Worm (Caenorhabditis elegans) whole organism, early embryonic: ENCODE measurements around the gene F59E11.2.

Experiments
- B0310.2 ChIP-seq: sonication (generic microtip); optimal IDR thresholded peaks from 2 replicates; lab custom pipeline; 2016; ENCODE audit warnings: mild to moderate bottlenecking, missing genetic modification characterization, missing compliant biosample characterization
- ama-1 ChIP-seq: fragments of 150-350 bp; optimal IDR thresholded peaks from 2 replicates; lab custom pipeline; 2014
- ceh-36 ChIP-seq: sonication (generic microtip); optimal IDR thresholded peaks from 2 replicates; lab custom pipeline; 2016; ENCODE audit warnings: missing genetic modification characterization, inconsistent platforms, missing compliant biosample characterization
- tbx-11 ChIP-seq: fragments of 200-800 bp; sonication (Bioruptor generic); IDR thresholded peaks from 2 replicates; pipeline ENCODE4 v1.3.6; 2022; ENCODE audit warnings: missing genetic modification characterization, missing compliant biosample characterization
- tbx-37 ChIP-seq: fragments of 200-800 bp; sonication (Bioruptor generic); conservative IDR thresholded peaks from 2 replicates; pipeline ENCODE4 v1.3.6; 2022; ENCODE audit warnings: missing genetic modification reagents, missing genetic modification characterization, missing compliant biosample characterization

DNA sequence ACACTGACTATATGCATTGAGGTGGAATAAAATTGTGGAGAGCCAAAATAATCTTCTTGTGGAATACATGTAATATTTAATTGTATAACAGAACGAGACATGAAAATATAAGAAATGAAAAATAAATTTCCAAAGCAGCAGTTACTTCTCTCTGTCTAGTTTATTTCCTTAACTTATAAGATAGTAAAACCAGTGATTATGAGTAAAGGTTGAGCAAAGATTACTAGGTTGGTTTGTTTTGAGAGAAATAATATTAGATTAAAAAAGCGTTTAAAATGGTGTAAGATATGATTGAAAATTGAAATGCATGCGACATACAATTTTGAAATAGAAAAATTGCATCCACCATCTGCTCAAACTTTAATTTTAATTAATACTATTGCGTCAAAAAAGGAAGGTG, 12.5 kb downstream of the F59E11.2 start, which contains the start of gene srh-201:
- TF ChIP-seq ceh-36 = no peak
- TF ChIP-seq tbx-11 (GFP tag; lab: Robert Waterston, UW) = no peak
- no peak for TF ChIP-seq ama-1 (lab: Kevin White, UChicago)
- no peak for TF ChIP-seq tbx-37
- TF ChIP-seq B0310.2 (tag; lab: Kevin White, UChicago) = no peak
